Worm (Caenorhabditis elegans) whole organism, young adult: ENCODE measurements around the gene K08F8.15.

Experiments
- B0019.2 ChIP-seq: fragments of 200-800 bp; sonication (Bioruptor generic); conservative IDR thresholded peaks from 2 replicates; pipeline ENCODE4 v1.3.6; 2022; ENCODE audit warnings: missing genetic modification reagents, missing genetic modification characterization, missing compliant biosample characterization
- efl-1 ChIP-seq: fragments of 150-350 bp; optimal IDR thresholded peaks from 2 replicates; lab custom pipeline; 2014; ENCODE audit warnings: missing biosample characterization, missing genetic modification reagents, missing genetic modification characterization
- madf-10 ChIP-seq: sonication (generic microtip); optimal IDR thresholded peaks from 2 replicates; lab custom pipeline; 2016; ENCODE audit warnings: mild to moderate bottlenecking, missing genetic modification characterization, missing compliant biosample characterization
- snpc-4 ChIP-seq, 5 experiments: fragments of 150-350 bp in 1 of 5; sonication (generic microtip) in 4 of 5; optimal IDR thresholded peaks; 2 replicates each; lab custom pipeline; 2014 to 2018; ENCODE audit warnings: missing genetic modification characterization in 5 of 5, missing biosample characterization in 3 of 5, antibody characterized with exemption in 2 of 5, mild to moderate bottlenecking in 2 of 5, missing compliant biosample characterization in 2 of 5, missing genotype in 2 of 5, moderate library complexity in 2 of 5, missing genetic modification reagents in 1 of 5
- unc-62 ChIP-seq: fragments of 150-350 bp; optimal IDR thresholded peaks from 2 replicates; lab custom pipeline; 2014; ENCODE audit warnings: missing biosample characterization, missing genetic modification reagents, missing genetic modification characterization

ce11 chrII:8733627-8734026, 33.0 kb upstream of the K08F8.15 start:
- TF ChIP-seq snpc-4 (GFP tag; optimal IDR thresholded peaks at IDR 0.05; lab: Kevin White, UChicago) (no peak), snpc-4 (tag; optimal IDR thresholded peaks at IDR 0.05; lab: Kevin White, UChicago) (no peak), efl-1 (no peak), unc-62 (no peak), madf-10 (tag; lab: Kevin White, UChicago) (no peak), B0019.2 (no peak)
